Worm (Caenorhabditis elegans) whole organism, mixed stage, embryonic: ENCODE data around the gene F14D7.1.

Source experiments
- ces-1 ChIP-seq: fragments of 150-350 bp; optimal IDR thresholded peaks from 2 replicates; lab custom pipeline; 2014; ENCODE audit warnings: missing biosample characterization, missing genetic modification reagents, missing genetic modification characterization
- cnd-1 ChIP-seq: fragments of 200-800 bp; sonication (Bioruptor generic); optimal IDR thresholded peaks from 2 replicates; lab custom pipeline; 2018; ENCODE audit warnings: mild to moderate bottlenecking, missing genetic modification characterization, missing compliant biosample characterization
- elt-1 ChIP-seq: sonication (generic microtip); optimal IDR thresholded peaks from 2 replicates; lab custom pipeline; 2017; ENCODE audit warnings: missing genetic modification characterization, mild to moderate bottlenecking, missing compliant biosample characterization, antibody characterized with exemption, moderate library complexity, borderline replicate concordance; ENCODE audit not compliant: insufficient read depth
- lsy-2 ChIP-seq: fragments of 150-350 bp; optimal IDR thresholded peaks from 2 replicates; lab custom pipeline; 2014; ENCODE audit warnings: missing biosample characterization, missing genetic modification characterization
- mep-1 ChIP-seq: fragments of 150-350 bp; optimal IDR thresholded peaks from 2 replicates; lab custom pipeline; 2017; ENCODE audit warnings: missing biosample characterization, missing genetic modification reagents, missing genetic modification characterization, inconsistent platforms
- nhr-12 ChIP-seq: fragments of 150-350 bp; optimal IDR thresholded peaks from 2 replicates; lab custom pipeline; 2014; ENCODE audit warnings: missing biosample characterization, missing genetic modification characterization
- nhr-2 ChIP-seq: fragments of 150-350 bp; optimal IDR thresholded peaks from 2 replicates; lab custom pipeline; 2014; ENCODE audit warnings: missing biosample characterization, missing genetic modification characterization
- nhr-237 ChIP-seq: fragments of 150-350 bp; optimal IDR thresholded peaks from 2 replicates; lab custom pipeline; 2014; ENCODE audit warnings: missing biosample characterization, missing genetic modification characterization
- nhr-28 ChIP-seq: fragments of 150-350 bp; optimal IDR thresholded peaks from 2 replicates; lab custom pipeline; 2014; ENCODE audit warnings: missing biosample characterization, missing genetic modification characterization
- pha-4 ChIP-seq: fragments of 150-350 bp; optimal IDR thresholded peaks from 2 replicates; lab custom pipeline; 2018; ENCODE audit warnings: missing biosample characterization, missing genetic modification reagents, missing genetic modification characterization
- snpc-4 ChIP-seq: fragments of 150-350 bp; optimal IDR thresholded peaks from 2 replicates; lab custom pipeline; 2014; ENCODE audit warnings: missing biosample characterization, missing genetic modification characterization
- unc-39 ChIP-seq: fragments of 150-350 bp; optimal IDR thresholded peaks from 2 replicates; lab custom pipeline; 2014; ENCODE audit warnings: missing biosample characterization, missing genetic modification characterization
- unc-62 ChIP-seq: fragments of 150-350 bp; optimal IDR thresholded peaks from 2 replicates; lab custom pipeline; 2014; ENCODE audit warnings: missing biosample characterization, missing genetic modification reagents, missing genetic modification characterization
- ztf-11 ChIP-seq: fragments of 150-350 bp; optimal IDR thresholded peaks from 2 replicates; lab custom pipeline; 2014; ENCODE audit warnings: missing biosample characterization, missing genetic modification characterization

DNA sequence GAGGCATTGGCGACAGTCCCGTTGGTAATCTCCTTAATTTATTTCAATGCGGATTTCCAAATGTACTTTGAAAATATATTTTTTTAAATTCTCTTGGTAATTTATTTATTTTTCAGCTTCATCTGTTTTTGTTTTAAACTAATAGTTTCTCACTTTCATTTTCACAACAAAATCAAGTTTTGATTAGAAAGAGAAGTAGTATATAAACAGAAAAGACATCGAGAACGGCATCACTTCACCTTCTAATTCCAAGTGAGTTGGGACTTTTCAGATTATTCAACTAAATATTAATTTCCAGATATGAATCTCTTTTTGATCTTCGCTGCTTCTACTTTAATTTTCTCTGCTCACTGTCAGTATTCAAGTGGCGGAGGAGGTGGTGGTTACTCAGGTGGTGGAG, 31.0 kb upstream of the F14D7.1 start, which contains the start of gene F47B8.14:
- TF ChIP-seq unc-62 (no peak), pha-4 (tag; lab: Kevin White, UChicago) (no peak), snpc-4 (no peak), lsy-2 (tag; lab: Kevin White, UChicago) (no peak), cnd-1 (tag; lab: Kevin White, UChicago) (no peak), unc-39 (no peak), ztf-11 (tag; lab: Kevin White, UChicago) (no peak), nhr-12 (tag; lab: Kevin White, UChicago) (no peak), elt-1 (tag; lab: Kevin White, UChicago) (no peak), nhr-237 (no peak), nhr-2 (tag; lab: Kevin White, UChicago) (no peak), mep-1 (tag; lab: Kevin White, UChicago) (no peak), ces-1 (no peak), nhr-28 (tag; lab: Kevin White, UChicago) (no peak)
